Worm (Caenorhabditis elegans): ENCODE measurements around the gene tbb-6.
A peak's percentile ranks its signal among the peaks of the same experiment; 100 is the strongest.

tbb-6 gene

DNA sequence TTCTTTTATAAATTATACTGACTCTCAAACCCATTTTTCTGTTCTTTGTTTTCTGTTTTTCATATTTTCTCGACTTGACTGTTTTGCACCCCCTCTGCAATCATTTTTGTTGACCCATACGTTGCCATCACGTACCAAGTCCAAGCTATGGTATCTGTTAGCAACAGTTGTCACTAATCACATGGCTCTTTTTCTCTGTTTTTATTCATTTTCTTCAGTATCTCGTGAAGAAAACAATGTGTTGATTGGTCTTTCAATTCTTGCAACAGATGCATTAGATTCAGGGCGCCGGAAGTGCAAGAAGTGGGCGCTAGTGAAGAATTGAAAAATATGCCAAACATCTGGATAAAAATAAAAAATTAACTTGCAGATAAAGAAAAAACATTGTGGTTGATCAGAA lies 25.8 kb upstream of the tbb-6 start:
- no peak for TF ChIP-seq athp-1 (tag; optimal IDR thresholded peaks at IDR 0.05)
- no peak for TF ChIP-seq ztf-18 (tag; optimal IDR thresholded peaks at IDR 0.05)
- TF ChIP-seq attf-5 (GFP tag; optimal IDR thresholded peaks at IDR 0.05), result no peak
- TF ChIP-seq mxl-1 (tag; optimal IDR thresholded peaks at IDR 0.05), result no peak
- TF ChIP-seq ets-4 (GFP tag; optimal IDR thresholded peaks at IDR 0.05), result no peak
- no peak for TF ChIP-seq B0019.2 (GFP tag; conservative IDR thresholded peaks at IDR 0.05)
- no peak for TF ChIP-seq ceh-58 (GFP tag; IDR thresholded peaks at IDR 0.05)
- TF ChIP-seq pbrm-1 (GFP tag; IDR thresholded peaks at IDR 0.05), result no peak
- no peak for TF ChIP-seq F55B11.4 (tag; optimal IDR thresholded peaks at IDR 0.05; ENCODE audit: borderline replicate concordance, insufficient read depth)
- TF ChIP-seq ztf-28 (GFP tag; IDR thresholded peaks at IDR 0.05), result no peak
- TF ChIP-seq tbp1 (GFP tag; optimal IDR thresholded peaks at IDR 0.05), result no peak
- no peak for TF ChIP-seq lag-1 (GFP tag; IDR thresholded peaks at IDR 0.05)
- TF ChIP-seq F37B4.10 (GFP tag; IDR thresholded peaks at IDR 0.05), result no peak
- no peak for TF ChIP-seq ztf-22 (GFP tag; optimal IDR thresholded peaks at IDR 0.05)

DNA sequence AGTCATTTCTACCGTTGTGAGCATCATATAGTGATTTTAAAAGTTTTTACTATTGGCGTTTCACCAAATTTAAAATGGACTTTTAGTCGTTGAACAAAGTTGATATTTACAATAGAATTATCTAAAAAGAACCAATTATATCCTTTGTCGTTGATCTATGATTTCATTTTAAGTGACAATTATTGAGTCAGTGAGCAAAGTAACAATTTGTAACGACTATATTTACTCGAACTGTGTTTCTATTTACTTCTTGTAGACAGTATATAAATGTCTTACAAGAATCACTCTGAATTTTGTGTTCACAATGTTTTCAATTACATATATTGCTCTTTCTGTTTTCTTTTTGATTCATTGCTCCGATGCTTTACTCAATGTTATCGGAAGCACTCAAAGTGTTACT lies 20.2 kb upstream of the tbb-6 start, which contains the start of gene ttr-22:
Gene ttr-22, plus strand, starts transcription at position 301 of the 400 bp plus-strand sequence.
- TF ChIP-seq ztf-6 (GFP tag; IDR thresholded peaks at IDR 0.05), result no peak
- no peak for TF ChIP-seq zfh-2 (GFP tag; conservative IDR thresholded peaks at IDR 0.05)
- TF ChIP-seq die-1 (tag; optimal IDR thresholded peaks at IDR 0.05), result no peak
- no peak for TF ChIP-seq nhr-27 (tag; optimal IDR thresholded peaks at IDR 0.05)
- no peak for TF ChIP-seq F52B5.7 (tag; optimal IDR thresholded peaks at IDR 0.05)
- no peak for TF ChIP-seq pbrm-1 (GFP tag; IDR thresholded peaks at IDR 0.05)
- no peak for TF ChIP-seq F57C9.4 (tag; optimal IDR thresholded peaks at IDR 0.05)
- no peak for TF ChIP-seq ztf-25 (GFP tag; IDR thresholded peaks at IDR 0.05)
- TF ChIP-seq ztf-18 (tag; optimal IDR thresholded peaks at IDR 0.05), result no peak
- TF ChIP-seq F37B4.10 (GFP tag; IDR thresholded peaks at IDR 0.05), result no peak
- no peak for TF ChIP-seq zim-3 (tag; optimal IDR thresholded peaks at IDR 0.05)
- TF ChIP-seq hlh-26 (GFP tag; conservative IDR thresholded peaks at IDR 0.05), result no peak
- TF ChIP-seq egl-44 (GFP tag; IDR thresholded peaks at IDR 0.05), result no peak
- TF ChIP-seq lsl-1 (GFP tag; optimal IDR thresholded peaks at IDR 0.05), result no peak
- TF ChIP-seq atf-7 (tag; optimal IDR thresholded peaks at IDR 0.05), result no peak
- no peak for TF ChIP-seq hlh-12 (tag; optimal IDR thresholded peaks at IDR 0.05)
- TF ChIP-seq lin-35 (GFP tag; optimal IDR thresholded peaks at IDR 0.05), result no peak
- no peak for TF ChIP-seq egrh-3 (GFP tag; IDR thresholded peaks at IDR 0.05)

ce11 chrV:12244980-12245742 lies 16.2 kb upstream of the tbb-6 start, which contains the start of the genes T04H1.13, slfl-5 and rad-50:
T04H1.13 (minus strand) TSS chrV:12245030.
slfl-5 (minus strand) TSS chrV:12245044.
rad-50 (plus strand) TSS chrV:12245646.
- TF ChIP-seq ceh-27 (GFP tag; optimal IDR thresholded peaks at IDR 0.05), result peak; percentile 31
- TF ChIP-seq nhr-80 (tag; optimal IDR thresholded peaks at IDR 0.05), result peak; percentile 76
- no peak for TF ChIP-seq ZK185.1 (tag; optimal IDR thresholded peaks at IDR 0.05; ENCODE audit: poor library complexity, severe bottlenecking)
- no peak for TF ChIP-seq egl-18 (GFP tag; IDR thresholded peaks at IDR 0.05)
- no peak for TF ChIP-seq dox-1 (GFP tag; IDR thresholded peaks at IDR 0.05)
- TF ChIP-seq C17E4.6 (GFP tag; IDR thresholded peaks at IDR 0.05), result no peak
- peak; percentile 82 to 92 for TF ChIP-seq let-607 (tag; optimal IDR thresholded peaks at IDR 0.05)
- no peak for TF ChIP-seq mcd-1 (GFP tag; IDR thresholded peaks at IDR 0.05)
- no peak for TF ChIP-seq attf-6 (GFP tag; IDR thresholded peaks at IDR 0.05)
- no peak for TF ChIP-seq B0035.1 (tag; optimal IDR thresholded peaks at IDR 0.05)
- no peak for TF ChIP-seq lin-26 (GFP tag; IDR thresholded peaks at IDR 0.05)
